Fruit fly (Drosophila melanogaster): ENCODE data around the gene Cul3.

- TF ChIP-seq CG8478 (optimal IDR thresholded peaks at IDR 0.05) = no peak
- no peak for TF ChIP-seq CTCF (optimal IDR thresholded peaks at IDR 0.05)
Measured at dm6 chr2L:15271757-15272589, at the start of gene Cul3.
